Worm (Caenorhabditis elegans) whole organism, L2 larva: ENCODE data around the gene B0228.8.

Experiments
- C34F6.9 ChIP-seq: fragments of 150-350 bp; optimal IDR thresholded peaks from 2 replicates; lab custom pipeline; 2014; ENCODE audit warnings: missing biosample characterization, missing genetic modification characterization
- F13H6.1 ChIP-seq: sonication (generic microtip); optimal IDR thresholded peaks from 2 replicates; lab custom pipeline; 2016; ENCODE audit warnings: missing genetic modification characterization, missing compliant biosample characterization
- R02D3.7 ChIP-seq: fragments of 150-350 bp; optimal IDR thresholded peaks from 2 replicates; lab custom pipeline; 2014; ENCODE audit warnings: missing biosample characterization, missing genetic modification characterization
- Y55F3AM.14 ChIP-seq: fragments of 200-800 bp; sonication (Bioruptor generic); optimal IDR thresholded peaks from 2 replicates; lab custom pipeline; 2018; ENCODE audit warnings: mild to moderate bottlenecking, missing genetic modification characterization, missing compliant biosample characterization
- ZK546.5 ChIP-seq: sonication (generic microtip); optimal IDR thresholded peaks from 2 replicates; lab custom pipeline; 2017; ENCODE audit warnings: missing biosample characterization, missing genetic modification characterization
- alr-1 ChIP-seq: fragments of 150-350 bp; optimal IDR thresholded peaks from 2 replicates; lab custom pipeline; 2014; ENCODE audit warnings: missing biosample characterization, missing genetic modification characterization
- aly-2 ChIP-seq: fragments of 150-350 bp; optimal IDR thresholded peaks from 2 replicates; lab custom pipeline; 2014; ENCODE audit warnings: missing biosample characterization, missing genetic modification characterization
- ama-1 ChIP-seq: fragments of 150-350 bp; optimal IDR thresholded peaks from 2 replicates; lab custom pipeline; 2018; ENCODE audit warnings: inconsistent platforms
- blmp-1 ChIP-seq: sonication (generic microtip); optimal IDR thresholded peaks from 2 replicates; lab custom pipeline; 2017; ENCODE audit warnings: missing genetic modification characterization, mild to moderate bottlenecking, missing compliant biosample characterization, antibody characterized with exemption, moderate library complexity; ENCODE audit not compliant: insufficient read depth
- ceh-16 ChIP-seq: fragments of 150-350 bp; optimal IDR thresholded peaks from 2 replicates; lab custom pipeline; 2014; ENCODE audit warnings: missing biosample characterization, missing genetic modification characterization
- crh-2 ChIP-seq: sonication (generic microtip); optimal IDR thresholded peaks from 2 replicates; lab custom pipeline; 2017; ENCODE audit warnings: missing biosample characterization, missing genetic modification characterization
- dmd-4 ChIP-seq: sonication (generic microtip); optimal IDR thresholded peaks from 2 replicates; lab custom pipeline; 2017; ENCODE audit warnings: missing biosample characterization, missing genetic modification characterization
- elt-1 ChIP-seq: fragments of 150-350 bp; optimal IDR thresholded peaks from 2 replicates; lab custom pipeline; 2014; ENCODE audit warnings: missing biosample characterization, missing genetic modification characterization
- elt-3 ChIP-seq: sonication (generic microtip); optimal IDR thresholded peaks from 2 replicates; lab custom pipeline; 2017; ENCODE audit warnings: missing biosample characterization, missing genetic modification characterization
- fos-1 ChIP-seq: fragments of 150-350 bp; optimal IDR thresholded peaks from 2 replicates; lab custom pipeline; 2014; ENCODE audit warnings: missing biosample characterization, missing genetic modification characterization
- gmeb-1 ChIP-seq: fragments of 150-350 bp; optimal IDR thresholded peaks from 2 replicates; lab custom pipeline; 2014; ENCODE audit warnings: missing biosample characterization, missing genetic modification characterization
- lin-11 ChIP-seq: fragments of 150-350 bp; sonication (generic microtip); optimal IDR thresholded peaks from 2 replicates; lab custom pipeline; 2014; ENCODE audit warnings: missing biosample characterization, missing genetic modification characterization, inconsistent platforms, mixed read lengths
- lin-13 ChIP-seq: fragments of 150-350 bp; optimal IDR thresholded peaks from 2 replicates; lab custom pipeline; 2014; ENCODE audit warnings: missing biosample characterization, missing genetic modification reagents, missing genetic modification characterization
- lin-39 ChIP-seq: fragments of 150-350 bp; optimal IDR thresholded peaks from 2 replicates; lab custom pipeline; 2014; ENCODE audit warnings: missing biosample characterization, missing genetic modification reagents, missing genetic modification characterization
- lsy-2 ChIP-seq, 2 experiments: fragments of 150-350 bp in 1 of 2; sonication (generic microtip) in 1 of 2; optimal IDR thresholded peaks; 2 replicates each; lab custom pipeline; 2014 to 2017; ENCODE audit warnings: missing biosample characterization in 2 of 2, missing genetic modification characterization in 2 of 2
- mab-5 ChIP-seq: fragments of 150-350 bp; optimal IDR thresholded peaks from 2 replicates; lab custom pipeline; 2014; ENCODE audit warnings: missing biosample characterization, missing genetic modification characterization
- nhr-10 ChIP-seq: sonication (generic microtip); optimal IDR thresholded peaks from 2 replicates; lab custom pipeline; 2017; ENCODE audit warnings: missing biosample characterization, missing genetic modification characterization
- nhr-11 ChIP-seq: fragments of 150-350 bp; optimal IDR thresholded peaks from 2 replicates; lab custom pipeline; 2014; ENCODE audit warnings: missing biosample characterization, missing genetic modification characterization
- nhr-12 ChIP-seq: fragments of 150-350 bp; optimal IDR thresholded peaks from 2 replicates; lab custom pipeline; 2014; ENCODE audit warnings: missing biosample characterization, missing genetic modification characterization
- nhr-129 ChIP-seq: fragments of 150-350 bp; optimal IDR thresholded peaks from 2 replicates; lab custom pipeline; 2014; ENCODE audit warnings: missing biosample characterization, missing genetic modification characterization
- nhr-21 ChIP-seq: fragments of 150-350 bp; optimal IDR thresholded peaks from 2 replicates; lab custom pipeline; 2014; ENCODE audit warnings: missing biosample characterization, missing genetic modification characterization
- nhr-237 ChIP-seq: fragments of 150-350 bp; optimal IDR thresholded peaks from 2 replicates; lab custom pipeline; 2014; ENCODE audit warnings: missing biosample characterization, missing genetic modification characterization
- nhr-25 ChIP-seq: fragments of 150-350 bp; sonication (generic microtip); optimal IDR thresholded peaks from 3 replicates; lab custom pipeline; 2014; ENCODE audit warnings: missing biosample characterization, missing genetic modification characterization
- nhr-6 ChIP-seq: fragments of 150-350 bp; optimal IDR thresholded peaks from 2 replicates; lab custom pipeline; 2014; ENCODE audit warnings: missing biosample characterization, missing genetic modification characterization
- nhr-77 ChIP-seq: fragments of 150-350 bp; optimal IDR thresholded peaks from 2 replicates; lab custom pipeline; 2014; ENCODE audit warnings: missing biosample characterization, missing genetic modification characterization
- peb-1 ChIP-seq: fragments of 150-350 bp; optimal IDR thresholded peaks from 2 replicates; lab custom pipeline; 2014; ENCODE audit warnings: missing biosample characterization, missing genetic modification characterization
- sem-4 ChIP-seq: fragments of 150-350 bp; optimal IDR thresholded peaks from 2 replicates; lab custom pipeline; 2014; ENCODE audit warnings: missing biosample characterization, missing genetic modification reagents, missing genetic modification characterization
- skn-1 ChIP-seq: sonication (generic microtip); optimal IDR thresholded peaks from 2 replicates; lab custom pipeline; 2017; ENCODE audit warnings: missing biosample characterization, missing genetic modification characterization
- sma-3 ChIP-seq: sonication (generic microtip); optimal IDR thresholded peaks from 2 replicates; lab custom pipeline; 2016; ENCODE audit warnings: missing genetic modification reagents, missing genetic modification characterization, missing compliant biosample characterization
- sma-9 ChIP-seq, 2 experiments: fragments of 150-350 bp in 1 of 2; sonication (generic microtip) in 1 of 2; optimal IDR thresholded peaks; 2 replicates each; lab custom pipeline; 2014 to 2016; ENCODE audit warnings: missing genetic modification characterization in 2 of 2, mild to moderate bottlenecking in 1 of 2, missing biosample characterization in 1 of 2, missing compliant biosample characterization in 1 of 2, missing genetic modification reagents in 1 of 2, moderate library complexity in 1 of 2
- snpc-4 ChIP-seq: fragments of 150-350 bp; optimal IDR thresholded peaks from 2 replicates; lab custom pipeline; 2014; ENCODE audit warnings: missing biosample characterization, missing genetic modification characterization
- unc-39 ChIP-seq: fragments of 150-350 bp; optimal IDR thresholded peaks from 2 replicates; lab custom pipeline; 2014; ENCODE audit warnings: missing biosample characterization, missing genetic modification characterization
- unc-55 ChIP-seq: fragments of 150-350 bp; sonication (generic microtip); optimal IDR thresholded peaks from 3 replicates; lab custom pipeline; 2014; ENCODE audit warnings: missing biosample characterization, missing genetic modification reagents, missing genetic modification characterization
- unc-62 ChIP-seq: fragments of 150-350 bp; optimal IDR thresholded peaks from 2 replicates; lab custom pipeline; 2014; ENCODE audit warnings: missing biosample characterization, missing genetic modification reagents, missing genetic modification characterization
- ztf-1 ChIP-seq: fragments of 200-800 bp; sonication (Bioruptor generic); conservative IDR thresholded peaks from 2 replicates; pipeline ENCODE4 v1.3.6; 2022; ENCODE audit warnings: missing genetic modification characterization, missing compliant biosample characterization
- ztf-11 ChIP-seq: sonication (generic microtip); optimal IDR thresholded peaks from 2 replicates; lab custom pipeline; 2017; ENCODE audit warnings: missing biosample characterization, missing genetic modification characterization
- ztf-4 ChIP-seq: fragments of 150-350 bp; optimal IDR thresholded peaks from 2 replicates; lab custom pipeline; 2014; ENCODE audit warnings: missing biosample characterization, missing genetic modification characterization

Gene B0228.8

DNA sequence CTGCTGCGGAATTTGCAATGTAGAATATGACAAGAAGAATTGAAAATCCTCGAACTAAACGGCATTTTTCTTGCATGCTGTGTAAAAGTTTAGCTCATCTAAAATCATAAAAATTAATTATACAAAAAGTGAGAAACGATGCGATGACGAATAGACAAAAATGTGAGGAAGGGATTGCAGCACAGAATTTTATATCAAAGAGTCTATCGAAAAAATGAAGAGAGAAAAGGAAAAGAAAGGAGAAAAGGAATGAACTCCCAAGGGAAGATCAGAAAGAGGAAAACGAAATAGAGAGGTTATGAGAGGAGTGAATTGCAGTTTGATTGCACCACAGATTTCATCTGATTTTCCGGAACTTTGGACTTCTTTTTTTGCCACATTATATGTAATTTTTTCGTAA lies 32.9 kb upstream of the B0228.8 start, which contains the start of gene glr-4:
glr-4 (minus strand) TSS at position 101 of the 400 bp plus-strand sequence.
- no peak for TF ChIP-seq lin-39
- TF ChIP-seq fos-1 = no peak
- TF ChIP-seq peb-1 (tag; lab: Kevin White, UChicago) = no peak
- TF ChIP-seq nhr-10 (tag; lab: Kevin White, UChicago) = no peak
- no peak for TF ChIP-seq alr-1
- TF ChIP-seq elt-3 (tag; lab: Kevin White, UChicago) = no peak
- no peak for TF ChIP-seq R02D3.7
- no peak for TF ChIP-seq ama-1 (lab: Kevin White, UChicago)
- TF ChIP-seq crh-2 = no peak
- no peak for TF ChIP-seq nhr-129 (tag; lab: Kevin White, UChicago)
- no peak for TF ChIP-seq skn-1 (tag; lab: Kevin White, UChicago)
- TF ChIP-seq nhr-11 (tag; lab: Kevin White, UChicago) = no peak
- no peak for TF ChIP-seq ztf-1 (GFP tag; lab: Robert Waterston, UW)
- TF ChIP-seq nhr-77 (tag; lab: Kevin White, UChicago) = no peak
- TF ChIP-seq unc-62 (GFP tag; lab: Kevin White, UChicago) = no peak
- no peak for TF ChIP-seq snpc-4 (tag; lab: Kevin White, UChicago)
- no peak for TF ChIP-seq blmp-1
- TF ChIP-seq lsy-2 (tag; optimal IDR thresholded peaks at IDR 0.05; lab: Kevin White, UChicago) = no peak
- TF ChIP-seq aly-2 (tag; lab: Kevin White, UChicago) = no peak

DNA sequence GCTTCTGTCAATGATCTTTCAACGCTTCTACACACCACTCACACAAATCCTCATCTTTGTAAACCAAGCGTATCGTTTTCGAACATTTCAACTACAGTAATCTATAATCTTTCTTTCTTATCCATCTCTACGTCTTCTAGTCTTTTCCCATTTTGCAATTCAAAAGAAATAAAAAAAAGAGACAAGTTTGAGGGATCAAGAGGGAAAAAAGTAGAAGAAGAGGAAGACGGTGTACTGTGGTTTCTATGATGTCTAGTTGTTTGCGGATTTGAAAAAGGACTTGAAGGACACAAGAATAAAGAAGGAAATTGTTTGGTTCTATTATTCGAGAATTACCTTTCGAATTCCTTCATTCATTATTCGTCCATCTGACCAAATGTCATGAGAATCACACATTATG lies 31.2 kb upstream of the B0228.8 start:
- TF ChIP-seq ztf-1 (GFP tag; lab: Robert Waterston, UW) (no peak), nhr-25 (tag; lab: Kevin White, UChicago) (peak; percentile 32), ztf-4 (tag; lab: Kevin White, UChicago) (no peak), lin-11 (tag; lab: Kevin White, UChicago) (no peak)

- TF ChIP-seq mab-5 (tag; lab: Kevin White, UChicago) (no peak), C34F6.9 (tag; lab: Kevin White, UChicago) (no peak), dmd-4 (tag; lab: Kevin White, UChicago) (no peak), nhr-12 (tag; lab: Kevin White, UChicago) (no peak), sma-9 (GFP tag; optimal IDR thresholded peaks at IDR 0.05; lab: Kevin White, UChicago) (peak; percentile 36), sma-9 (tag; optimal IDR thresholded peaks at IDR 0.05; lab: Kevin White, UChicago) (no peak), sma-3 (peak; percentile 58), peb-1 (tag; lab: Kevin White, UChicago) (no peak), nhr-237 (tag; lab: Kevin White, UChicago) (no peak), nhr-21 (peak; percentile 4), R02D3.7 (no peak), lsy-2 (tag; optimal IDR thresholded peaks at IDR 0.05; lab: Kevin White, UChicago) (no peak), alr-1 (no peak), lin-13 (GFP tag; lab: Kevin White, UChicago) (no peak), ztf-1 (GFP tag; lab: Robert Waterston, UW) (no peak), lin-39 (no peak), nhr-25 (tag; lab: Kevin White, UChicago) (peak; percentile 66), ztf-4 (tag; lab: Kevin White, UChicago) (no peak)
- TF ChIP-seq, all 48 proteins: peak for 4
These were observed 30.2 kb upstream of the B0228.8 start for ce11 chrII:7791408-7792050.

ce11 chrII:7790324-7790898 lies 29.1 kb upstream of the B0228.8 start, which contains the start of gene srlf-1:
srlf-1 (plus strand) TSS chrII:7790591.
- TF ChIP-seq gmeb-1 (tag; lab: Kevin White, UChicago) (no peak), Y55F3AM.14 (GFP tag; lab: Kevin White, UChicago) (no peak), lin-11 (tag; lab: Kevin White, UChicago) (no peak), alr-1 (no peak), lin-13 (GFP tag; lab: Kevin White, UChicago) (no peak), peb-1 (tag; lab: Kevin White, UChicago) (no peak), nhr-25 (tag; lab: Kevin White, UChicago) (peak; percentile 18), lsy-2 (tag; optimal IDR thresholded peaks at IDR 0.05; lab: Kevin White, UChicago) (no peak), sem-4 (no peak), ztf-11 (tag; lab: Kevin White, UChicago) (no peak), nhr-12 (tag; lab: Kevin White, UChicago) (no peak), nhr-77 (tag; lab: Kevin White, UChicago) (no peak), nhr-6 (tag; lab: Kevin White, UChicago) (no peak), ztf-1 (GFP tag; lab: Robert Waterston, UW) (no peak), aly-2 (tag; lab: Kevin White, UChicago) (no peak), nhr-10 (tag; lab: Kevin White, UChicago) (no peak), nhr-21 (peak; percentile 13), sma-9 (GFP tag; optimal IDR thresholded peaks at IDR 0.05; lab: Kevin White, UChicago) (peak; percentile 68), sma-9 (tag; optimal IDR thresholded peaks at IDR 0.05; lab: Kevin White, UChicago) (no peak), ceh-16 (tag; lab: Kevin White, UChicago) (no peak), C34F6.9 (tag; lab: Kevin White, UChicago) (no peak), unc-55 (GFP tag; lab: Kevin White, UChicago) (no peak), R02D3.7 (no peak), sma-3 (peak; percentile 65), ZK546.5 (tag; lab: Kevin White, UChicago) (no peak), unc-62 (GFP tag; lab: Kevin White, UChicago) (no peak), ama-1 (lab: Kevin White, UChicago) (peak; percentile 83), F13H6.1 (no peak), dmd-4 (tag; lab: Kevin White, UChicago) (no peak), unc-39 (tag; lab: Kevin White, UChicago) (no peak), lin-39 (no peak), elt-1 (no peak)
